Worm (Caenorhabditis elegans): ENCODE measurements around the gene F53F4.1.

DNA sequence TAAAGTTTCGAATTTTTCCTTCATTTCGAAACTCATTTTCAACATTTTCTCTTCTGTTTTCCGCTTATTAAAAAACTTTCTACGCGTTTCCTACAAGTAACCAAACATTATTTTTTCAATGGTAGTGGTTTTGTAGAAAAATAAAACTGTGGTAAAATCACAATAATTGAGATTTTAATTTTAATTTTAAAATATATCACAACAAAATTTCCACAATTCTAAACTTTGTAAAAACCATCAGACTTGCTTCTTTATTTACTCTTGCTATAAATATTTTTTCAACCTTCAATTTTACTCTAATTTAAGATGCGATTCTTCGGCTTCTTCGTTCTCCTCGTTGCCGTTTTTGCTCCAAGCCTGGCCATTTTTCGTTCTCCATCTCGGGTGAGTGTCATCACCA is 3.3 kb downstream of the F53F4.1 start, which contains the start of gene F53F4.17:
- TF ChIP-seq flt-1 (GFP tag; IDR thresholded peaks at IDR 0.05): no peak
- no peak for TF ChIP-seq hnd-1 (tag; optimal IDR thresholded peaks at IDR 0.05)
- no peak for TF ChIP-seq ama-1 (optimal IDR thresholded peaks at IDR 0.05)
- TF ChIP-seq B0310.2 (tag; optimal IDR thresholded peaks at IDR 0.05): no peak
- TF ChIP-seq tra-4 (tag; optimal IDR thresholded peaks at IDR 0.05): no peak
- no peak for TF ChIP-seq scrt-1 (GFP tag; IDR thresholded peaks at IDR 0.05)
- TF ChIP-seq tbx-37 (GFP tag; conservative IDR thresholded peaks at IDR 0.05): no peak
- TF ChIP-seq ets-7 (tag; optimal IDR thresholded peaks at IDR 0.05): no peak
- no peak for TF ChIP-seq hmbx-1 (tag; optimal IDR thresholded peaks at IDR 0.05)
- no peak for TF ChIP-seq ceh-36 (tag; optimal IDR thresholded peaks at IDR 0.05)
